Worm (Caenorhabditis elegans) whole organism, L1 larva: ENCODE data around the gene C54D10.4.

Experiments used
- ceh-82 ChIP-seq, 3 experiments: fragments of 150-350 bp in 1 of 3; sonication (generic microtip) in 2 of 3; optimal IDR thresholded peaks; 2 replicates each; lab custom pipeline; 2014 to 2017; ENCODE audit warnings: missing biosample characterization in 3 of 3, missing genetic modification characterization in 3 of 3
- elt-3 ChIP-seq, 6 experiments: fragments of 150-350 bp in 1 of 6; sonication (generic microtip); optimal IDR thresholded peaks; 2 replicates each; lab custom pipeline; 2017 to 2018; ENCODE audit warnings: missing biosample characterization in 6 of 6, missing genetic modification characterization in 6 of 6, inconsistent platforms in 1 of 6
- fos-1 ChIP-seq: fragments of 150-350 bp; optimal IDR thresholded peaks from 2 replicates; lab custom pipeline; 2014; ENCODE audit warnings: missing biosample characterization, missing genetic modification characterization
- jun-1 ChIP-seq: fragments of 150-350 bp; optimal IDR thresholded peaks from 2 replicates; lab custom pipeline; 2014; ENCODE audit warnings: missing biosample characterization, missing genetic modification reagents, missing genetic modification characterization
- unc-130 ChIP-seq: fragments of 150-350 bp; optimal IDR thresholded peaks from 2 replicates; lab custom pipeline; 2017; ENCODE audit warnings: missing biosample characterization, missing genetic modification characterization, inconsistent platforms
- unc-62 ChIP-seq: fragments of 150-350 bp; optimal IDR thresholded peaks from 2 replicates; lab custom pipeline; 2014; ENCODE audit warnings: missing biosample characterization, missing genetic modification reagents, missing genetic modification characterization
- zag-1 ChIP-seq: fragments of 150-350 bp; optimal IDR thresholded peaks from 2 replicates; lab custom pipeline; 2014; ENCODE audit warnings: missing biosample characterization, missing genetic modification characterization
- ztf-4 ChIP-seq: fragments of 150-350 bp; optimal IDR thresholded peaks from 2 replicates; lab custom pipeline; 2014; ENCODE audit warnings: missing biosample characterization, missing genetic modification characterization

DNA sequence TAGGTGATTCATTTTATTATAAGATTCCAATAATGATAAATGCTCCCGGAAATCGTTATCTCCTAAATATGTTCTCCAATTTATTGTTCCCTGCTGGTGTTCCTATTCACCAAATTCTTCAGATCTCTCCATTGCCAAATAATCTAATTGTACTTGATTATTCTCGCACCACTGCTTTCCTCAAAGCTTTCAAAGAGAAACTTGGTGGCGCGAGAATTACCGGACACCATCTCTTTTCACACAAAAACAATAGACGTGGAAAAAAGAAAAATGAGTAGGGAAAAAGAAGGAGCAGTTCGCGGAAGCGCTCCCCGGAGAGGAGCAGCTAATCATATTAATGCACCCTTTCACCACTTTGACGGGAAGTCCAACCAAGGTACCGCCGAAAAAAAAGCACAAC is 617 bp upstream of the C54D10.4 start:
- TF ChIP-seq unc-130 (tag; lab: Kevin White, UChicago) (no peak), jun-1 (tag; lab: Kevin White, UChicago) (no peak), fos-1 (tag; lab: Kevin White, UChicago) (no peak), zag-1 (tag; lab: Kevin White, UChicago) (no peak), ztf-4 (tag; lab: Kevin White, UChicago) (no peak), unc-62 (no peak), ceh-82 (tag; optimal IDR thresholded peaks at IDR 0.05; lab: Kevin White, UChicago) (no peak), elt-3 (tag; optimal IDR thresholded peaks at IDR 0.05; lab: Kevin White, UChicago) (no peak)
